Worm (Caenorhabditis elegans) whole organism, L4/young adult: ENCODE data around the gene T06E6.10.

Experiments used
- W03F9.2 ChIP-seq: fragments of 150-350 bp; optimal IDR thresholded peaks from 2 replicates; lab custom pipeline; 2014; ENCODE audit warnings: missing biosample characterization, missing genetic modification characterization
- dao-5 ChIP-seq: sonication (generic microtip); optimal IDR thresholded peaks from 2 replicates; lab custom pipeline; 2016; ENCODE audit warnings: missing genotype, missing genetic modification characterization, moderate library complexity, missing compliant biosample characterization
- him-1 ChIP-seq: sonication (generic microtip); optimal IDR thresholded peaks from 2 replicates; lab custom pipeline; 2016; ENCODE audit warnings: missing genotype, missing genetic modification reagents, missing genetic modification characterization, missing compliant biosample characterization

The T06E6.10 gene

ce11 chrV:15398728-15399127 is 19.2 kb upstream of the T06E6.10 start, which contains the start of gene fbxa-199:
TSS of gene fbxa-199 (minus strand) at chrV:15398828.
- TF ChIP-seq him-1 (tag; lab: Kevin White, UChicago) (no peak), W03F9.2 (tag; lab: Kevin White, UChicago) (no peak), dao-5 (tag; lab: Kevin White, UChicago) (no peak)

DNA sequence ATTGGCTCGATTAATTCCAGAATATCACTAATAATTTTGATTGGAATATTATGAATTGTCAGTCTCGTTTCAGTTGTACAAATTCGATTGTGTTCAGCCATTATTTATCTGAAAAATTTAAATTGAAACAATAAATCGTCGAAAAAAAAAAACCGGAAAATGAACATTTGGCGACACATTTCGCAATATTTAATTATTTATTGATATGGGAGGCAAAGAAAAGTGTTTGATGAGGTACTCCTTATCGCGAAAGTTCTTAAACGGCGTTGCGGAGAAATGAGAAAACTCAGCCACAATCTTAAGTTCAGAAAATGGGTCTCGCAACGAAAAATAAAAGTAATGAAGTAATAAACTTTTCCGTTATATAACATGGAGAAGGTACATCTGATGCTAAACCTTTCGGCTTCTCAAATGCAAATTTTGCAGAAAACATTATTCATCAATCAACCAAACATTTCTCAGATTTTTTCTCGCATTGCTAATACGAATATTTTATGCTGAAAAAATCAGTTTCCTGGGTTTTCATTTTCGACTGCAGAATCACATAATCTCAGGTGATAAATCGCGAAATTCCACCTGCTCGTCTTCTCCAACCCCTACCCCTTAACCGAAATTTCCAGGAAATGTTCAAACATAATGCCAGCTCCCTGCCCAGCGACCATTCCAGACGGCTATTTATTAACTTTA is 18.1 kb upstream of the T06E6.10 start, which contains the start of the genes T06E6.15 and sri-7:
Gene T06E6.15 (minus strand): TSS at position 101 of the 687 bp plus-strand sequence.
Gene sri-7 (plus strand): TSS at position 637 of the 687 bp plus-strand sequence.
- TF ChIP-seq W03F9.2 (tag; lab: Kevin White, UChicago) (no peak), him-1 (tag; lab: Kevin White, UChicago) (no peak)

DNA sequence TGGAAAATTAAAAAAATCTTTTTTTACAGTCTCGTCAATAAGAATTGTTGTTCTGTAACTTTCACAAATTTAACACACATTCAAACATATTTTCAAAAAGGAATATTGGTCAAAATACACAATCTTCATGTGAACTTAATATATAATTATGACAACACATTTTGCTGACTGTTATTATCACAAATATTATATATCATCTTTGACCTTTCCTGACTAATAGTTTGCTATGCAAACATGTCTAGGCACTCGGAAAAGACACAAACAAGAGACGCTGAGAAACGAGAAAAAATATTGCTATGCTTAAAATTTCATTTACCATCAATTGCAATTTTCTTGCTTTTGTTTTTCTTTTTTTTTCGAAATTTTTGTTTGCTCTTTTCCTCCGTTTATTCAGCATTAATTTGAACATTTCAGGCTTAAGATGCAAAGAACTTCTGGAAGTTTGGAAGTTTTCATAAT is 16.0 kb upstream of the T06E6.10 start, which contains the start of gene fbxa-135:
Gene fbxa-135 (plus strand): TSS at position 409 of the 459 bp plus-strand sequence.
- TF ChIP-seq W03F9.2 (tag; lab: Kevin White, UChicago) = no peak
- TF ChIP-seq him-1 (tag; lab: Kevin White, UChicago) = no peak
- no peak for TF ChIP-seq dao-5 (tag; lab: Kevin White, UChicago)

DNA sequence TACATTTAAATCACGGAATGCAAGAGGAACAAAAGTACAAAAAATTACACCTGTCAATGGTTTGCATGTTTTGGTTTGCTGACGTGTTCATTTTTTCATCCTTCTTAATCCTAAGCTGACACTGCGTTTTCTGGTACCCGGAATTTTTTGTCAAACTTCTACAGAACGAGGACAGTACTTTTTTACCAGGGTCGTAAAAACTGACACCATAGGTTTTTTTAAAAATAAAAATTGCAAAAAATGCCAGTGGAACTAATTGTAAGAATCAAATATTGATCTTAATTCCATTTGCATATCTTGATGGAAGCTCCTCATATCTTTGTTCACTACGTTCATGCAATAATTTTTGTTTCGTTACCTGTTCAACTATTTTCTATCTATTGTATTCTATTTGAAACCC is 13.1 kb upstream of the T06E6.10 start, which contains the start of gene srh-258:
Gene srh-258 (plus strand): TSS at position 301 of the 400 bp plus-strand sequence.
- TF ChIP-seq W03F9.2 (tag; lab: Kevin White, UChicago) (no peak), dao-5 (tag; lab: Kevin White, UChicago) (no peak), him-1 (tag; lab: Kevin White, UChicago) (no peak)

- no peak for TF ChIP-seq dao-5 (tag; lab: Kevin White, UChicago)
- TF ChIP-seq W03F9.2 (tag; lab: Kevin White, UChicago) = no peak
- TF ChIP-seq him-1 (tag; lab: Kevin White, UChicago) = no peak
Observed at ce11 chrV:15406928-15407327, 11.0 kb upstream of the T06E6.10 start, which contains the start of gene srh-257. TSS of gene srh-257 (plus strand) at chrV:15407228.

DNA sequence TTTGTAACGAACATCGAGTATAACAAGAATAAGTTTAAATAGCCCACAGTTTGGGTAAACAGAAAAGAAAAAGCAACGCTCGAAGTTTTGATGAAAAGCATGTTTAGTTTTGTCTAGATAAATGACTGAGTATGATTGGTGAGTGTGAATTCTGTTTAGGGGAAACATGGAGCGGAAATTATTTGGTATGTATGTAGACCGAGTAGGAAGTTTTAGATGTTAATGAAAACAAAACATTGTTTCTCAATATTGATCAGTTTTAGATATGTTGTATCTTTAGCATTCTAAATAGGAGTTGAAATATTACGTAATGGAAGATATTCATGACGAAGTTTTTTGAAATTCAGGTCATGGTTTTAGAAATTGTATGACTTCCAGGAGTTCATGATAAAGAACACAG is 5.3 kb upstream of the T06E6.10 start, which contains the start of gene srbc-63:
Gene srbc-63 (minus strand): TSS at position 101 of the 400 bp plus-strand sequence.
- no peak for TF ChIP-seq him-1 (tag; lab: Kevin White, UChicago)

- TF ChIP-seq W03F9.2 (tag; lab: Kevin White, UChicago) = no peak
- TF ChIP-seq dao-5 (tag; lab: Kevin White, UChicago) = no peak
Observed at ce11 chrV:15413847-15414246, 4.1 kb upstream of the T06E6.10 start, which contains the start of gene srh-264. TSS of gene srh-264 (plus strand) at chrV:15414147.

DNA sequence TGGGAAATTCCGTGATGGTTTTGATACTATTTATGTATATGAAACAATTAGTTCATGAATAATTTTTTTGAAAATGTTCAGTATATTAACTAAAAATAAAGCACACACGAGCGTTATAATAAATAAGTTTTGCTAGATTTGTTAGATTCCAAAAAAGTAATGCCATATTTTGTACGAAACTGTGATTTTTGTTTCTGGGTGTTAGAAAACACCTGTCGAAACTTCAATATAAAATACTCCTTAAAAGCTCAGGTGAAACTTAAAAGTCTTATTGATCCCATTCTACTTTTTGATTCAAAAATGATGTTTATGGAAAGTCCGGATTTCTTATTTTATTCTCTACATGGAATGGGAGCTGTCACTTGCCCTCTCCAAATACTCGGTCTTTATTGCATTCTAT is 2.0 kb upstream of the T06E6.10 start, which contains the start of gene srh-265:
Gene srh-265 (plus strand): TSS at position 301 of the 400 bp plus-strand sequence.
- TF ChIP-seq dao-5 (tag; lab: Kevin White, UChicago) (no peak), W03F9.2 (tag; lab: Kevin White, UChicago) (no peak), him-1 (tag; lab: Kevin White, UChicago) (no peak)

ce11 chrV:15423601-15424000 is 5.7 kb downstream of the T06E6.10 start, which contains the start of gene fbxa-104:
TSS of gene fbxa-104 (minus strand) at chrV:15423683.
- TF ChIP-seq W03F9.2 (tag; lab: Kevin White, UChicago) (no peak), dao-5 (tag; lab: Kevin White, UChicago) (no peak), him-1 (tag; lab: Kevin White, UChicago) (no peak)

DNA sequence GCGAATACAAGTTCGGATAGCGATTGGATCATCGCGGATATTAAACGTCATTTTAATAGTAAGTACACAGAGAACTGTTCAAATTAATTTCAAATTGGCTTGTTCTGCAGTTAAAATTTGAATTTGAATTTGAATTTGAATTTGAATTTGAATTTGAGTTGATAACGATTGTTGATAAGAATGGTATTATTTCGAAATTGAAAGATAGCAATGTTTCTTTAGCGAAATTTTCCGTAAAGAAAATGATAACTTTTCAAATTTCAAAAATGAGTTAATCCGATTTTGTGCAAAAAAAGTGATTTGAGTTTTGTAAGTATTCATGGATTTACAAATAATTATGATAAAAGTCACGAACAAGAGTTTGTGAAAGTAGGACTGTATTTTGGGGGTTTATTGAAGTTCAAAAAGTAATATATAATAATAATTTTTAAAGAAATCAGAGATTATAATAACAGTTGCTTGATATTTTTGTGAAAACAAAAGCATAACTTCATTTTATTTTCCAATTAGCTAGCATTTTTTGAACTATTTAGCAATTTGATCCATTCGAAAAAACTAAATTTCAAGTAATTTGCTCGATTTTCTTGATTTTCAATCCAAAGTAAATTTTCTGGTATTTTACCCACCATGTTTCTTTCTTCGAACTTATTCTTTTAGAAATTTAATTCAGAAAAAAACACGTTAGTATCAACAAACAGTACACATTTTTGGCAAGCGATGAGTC is 7.6 kb downstream of the T06E6.10 start, which contains the start of gene Y36E3A.2:
Gene Y36E3A.2 (plus strand): TSS at position 674 of the 724 bp plus-strand sequence.
- TF ChIP-seq dao-5 (tag; lab: Kevin White, UChicago) (no peak), him-1 (tag; lab: Kevin White, UChicago) (no peak)

- TF ChIP-seq dao-5 (tag; lab: Kevin White, UChicago) = no peak
- TF ChIP-seq him-1 (tag; lab: Kevin White, UChicago) = no peak
- TF ChIP-seq W03F9.2 (tag; lab: Kevin White, UChicago) = no peak
Observed at ce11 chrV:15426944-15427343, 9.0 kb downstream of the T06E6.10 start, which contains the start of gene fbxa-209. TSS of gene fbxa-209 (minus strand) at chrV:15427044.

DNA sequence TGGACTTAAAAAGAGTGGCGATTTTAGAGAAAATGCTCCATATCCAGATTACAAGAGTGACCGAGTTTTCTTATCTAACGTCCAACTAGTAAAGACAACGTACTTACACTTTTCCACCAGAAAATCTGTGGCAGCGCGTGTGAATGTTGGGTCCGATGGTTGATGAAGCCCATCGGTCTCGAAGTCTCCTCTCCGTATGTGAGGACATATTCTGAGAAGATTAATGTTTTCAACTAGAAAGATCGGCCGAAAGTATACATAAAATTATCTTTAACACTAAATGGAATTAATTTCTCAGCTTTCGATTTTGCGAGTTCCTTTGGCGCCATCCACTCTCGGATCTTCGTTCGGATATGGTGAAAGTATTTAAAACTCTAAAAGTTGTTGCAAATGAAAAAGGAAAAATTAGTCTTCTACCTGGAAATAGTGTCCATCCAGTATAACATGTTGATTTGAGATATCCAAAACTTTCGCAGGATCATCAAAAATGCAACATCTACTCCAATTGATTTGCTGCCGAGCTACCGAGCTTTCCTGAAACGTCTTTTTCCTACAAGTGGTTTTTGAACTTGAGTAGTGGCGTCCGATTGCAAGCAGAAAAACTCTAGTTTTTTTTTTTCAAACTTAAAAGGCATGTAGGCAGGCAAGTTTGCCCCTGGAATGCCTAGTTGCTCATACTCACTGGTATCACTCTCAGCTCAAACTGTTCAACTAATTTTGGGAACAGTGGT is 13.6 kb downstream of the T06E6.10 start:
- TF ChIP-seq dao-5 (tag; lab: Kevin White, UChicago) = no peak
- TF ChIP-seq him-1 (tag; lab: Kevin White, UChicago) = no peak
- no peak for TF ChIP-seq W03F9.2 (tag; lab: Kevin White, UChicago)
